Fruit fly (Drosophila melanogaster): ENCODE data around the gene RpS17.

The RpS17 gene

dm6 chr3L:9426656-9427294 is 2.8 kb downstream of the RpS17 start, which contains the start of the genes Atat and Shc:
Gene Atat, minus strand, starts transcription at chr3L:9426758.
Gene Shc, plus strand, starts transcription at chr3L:9427010.
- TF ChIP-seq noc (tag; optimal IDR thresholded peaks at IDR 0.05) = peak; percentile 97

- no peak for TF ChIP-seq noc (tag; optimal IDR thresholded peaks at IDR 0.05)
Observed at dm6 chr3L:9425838-9426237, 3.8 kb downstream of the RpS17 start.

dm6 chr3L:9424528-9424911 is 5.1 kb downstream of the RpS17 start:
- no peak for TF ChIP-seq noc (tag; optimal IDR thresholded peaks at IDR 0.05)

dm6 chr3L:9423757-9424527 is 5.7 kb downstream of the RpS17 start:
- no peak for TF ChIP-seq noc (tag; optimal IDR thresholded peaks at IDR 0.05)

- TF ChIP-seq noc (tag; optimal IDR thresholded peaks at IDR 0.05) = peak; percentile 97
Observed at dm6 chr3L:9422636-9423419, 6.8 kb downstream of the RpS17 start, which contains the start of gene aay. Gene aay, plus strand, starts transcription at chr3L:9423253.

dm6 chr3L:9422135-9422534 is 7.5 kb downstream of the RpS17 start:
- peak; percentile 15 for TF ChIP-seq noc (tag; optimal IDR thresholded peaks at IDR 0.05)

dm6 chr3L:9421621-9422020 is 8.0 kb downstream of the RpS17 start:
- no peak for TF ChIP-seq noc (tag; optimal IDR thresholded peaks at IDR 0.05)

- no peak for TF ChIP-seq noc (tag; optimal IDR thresholded peaks at IDR 0.05)
Observed at dm6 chr3L:9420819-9421130, 8.8 kb downstream of the RpS17 start.

- peak; percentile 26 for TF ChIP-seq noc (tag; optimal IDR thresholded peaks at IDR 0.05)
Observed at dm6 chr3L:9420054-9420818, 9.4 kb downstream of the RpS17 start.

- TF ChIP-seq noc (tag; optimal IDR thresholded peaks at IDR 0.05) = no peak
Observed at dm6 chr3L:9419328-9419727, 10.3 kb downstream of the RpS17 start.

- no peak for TF ChIP-seq noc (tag; optimal IDR thresholded peaks at IDR 0.05)
Observed at dm6 chr3L:9417288-9417687, 12.3 kb downstream of the RpS17 start, which contains the start of gene CG3982. Gene CG3982, minus strand, starts transcription at chr3L:9417388.

- peak; percentile 82 for TF ChIP-seq noc (tag; optimal IDR thresholded peaks at IDR 0.05)
Observed at dm6 chr3L:9410754-9411423, 18.7 kb downstream of the RpS17 start, which contains the start of the genes CG4022 and Cpsf5. Gene CG4022, minus strand, starts transcription at chr3L:9410832. Gene Cpsf5, plus strand, starts transcription at chr3L:9411038.

- no peak for TF ChIP-seq noc (tag; optimal IDR thresholded peaks at IDR 0.05)
Observed at dm6 chr3L:9410030-9410589, 19.5 kb downstream of the RpS17 start.

dm6 chr3L:9404497-9404896 is 25.1 kb downstream of the RpS17 start, which contains the start of gene Cpr67B:
Gene Cpr67B, plus strand, starts transcription at chr3L:9404797.
- no peak for TF ChIP-seq noc (tag; optimal IDR thresholded peaks at IDR 0.05)

Measured in whole organism, larva.